Fruit fly (Drosophila melanogaster) whole organism, embryonic: Measurements from ENCODE around the gene prg.

Source experiments
- CG11560 ChIP-seq: fragments of 200-800 bp; sonication (Bioruptor generic); IDR thresholded peaks from 3 replicates; pipeline ENCODE4 v1.3.6; 2022; ENCODE audit warnings: missing biosample characterization, missing genetic modification characterization
- CG11723 ChIP-seq: fragments of 200-800 bp; sonication (Bioruptor generic); optimal IDR thresholded peaks from 2 replicates; lab custom pipeline; 2017; ENCODE audit warnings: missing biosample characterization, mild to moderate bottlenecking, missing genetic modification characterization
- CG12942 ChIP-seq: fragments of 200-800 bp; sonication (Bioruptor generic); optimal IDR thresholded peaks from 3 replicates; lab custom pipeline; 2016; ENCODE audit warnings: missing biosample characterization, missing genetic modification characterization
- CG13775 ChIP-seq: fragments of 200-800 bp; sonication (Bioruptor generic); optimal IDR thresholded peaks from 3 replicates; lab custom pipeline; 2017; ENCODE audit warnings: missing biosample characterization, mild to moderate bottlenecking, missing genetic modification characterization
- CG14667 ChIP-seq: fragments of 200-800 bp; sonication (Bioruptor generic); IDR thresholded peaks from 2 replicates; pipeline ENCODE4 v1.3.6; 2022; ENCODE audit warnings: missing biosample characterization, missing genetic modification characterization
- CG15073 ChIP-seq: fragments of 200-800 bp; sonication (Bioruptor generic); optimal IDR thresholded peaks from 2 replicates; lab custom pipeline; 2016; ENCODE audit warnings: missing biosample characterization, missing genetic modification characterization
- CG1529 ChIP-seq: fragments of 200-800 bp; sonication (Bioruptor generic); optimal IDR thresholded peaks from 3 replicates; lab custom pipeline; 2018; ENCODE audit warnings: missing biosample characterization, missing genetic modification characterization
- CG17802 ChIP-seq: fragments of 200-800 bp; sonication (Bioruptor generic); optimal IDR thresholded peaks from 2 replicates; lab custom pipeline; 2018; ENCODE audit warnings: missing biosample characterization, mild to moderate bottlenecking, missing genetic modification characterization, moderate library complexity
- CG17912 ChIP-seq: fragments of 200-800 bp; sonication (Bioruptor generic); optimal IDR thresholded peaks from 2 replicates; lab custom pipeline; 2018; ENCODE audit warnings: missing biosample characterization, mild to moderate bottlenecking, missing genetic modification characterization
- CG2120 ChIP-seq: fragments of 200-800 bp; sonication (Bioruptor generic); optimal IDR thresholded peaks from 3 replicates; lab custom pipeline; 2016; ENCODE audit warnings: missing biosample characterization, missing genetic modification characterization
- CG30431 ChIP-seq: fragments of 200-800 bp; sonication (Bioruptor generic); optimal IDR thresholded peaks from 2 replicates; lab custom pipeline; 2017; ENCODE audit warnings: missing biosample characterization, missing genetic modification characterization
- CG3163 ChIP-seq: fragments of 200-800 bp; sonication (Bioruptor generic); optimal IDR thresholded peaks from 3 replicates; lab custom pipeline; 2016; ENCODE audit warnings: missing biosample characterization, missing genetic modification characterization
- CG3407 ChIP-seq: fragments of 200-800 bp; sonication (Bioruptor generic); optimal IDR thresholded peaks from 2 replicates; lab custom pipeline; 2018; ENCODE audit warnings: missing biosample characterization, mild to moderate bottlenecking, missing genetic modification characterization
- CG4424 ChIP-seq: fragments of 200-800 bp; sonication (Bioruptor generic); optimal IDR thresholded peaks from 3 replicates; lab custom pipeline; 2016; ENCODE audit warnings: missing biosample characterization, missing genetic modification characterization
- CG6683 ChIP-seq: fragments of 200-800 bp; sonication (Bioruptor generic); optimal IDR thresholded peaks from 2 replicates; lab custom pipeline; 2017; ENCODE audit warnings: missing biosample characterization, mild to moderate bottlenecking, missing genetic modification characterization, missing genetic modification reagents
- CG7963 ChIP-seq: fragments of 200-800 bp; sonication (Bioruptor generic); IDR thresholded peaks from 3 replicates; pipeline ENCODE4 v1.3.6; 2022; ENCODE audit warnings: missing biosample characterization, missing genetic modification characterization; ENCODE audit not compliant: partially characterized antibody
- Dref ChIP-seq: fragments of 200-800 bp; sonication (Bioruptor generic); IDR thresholded peaks from 2 replicates; pipeline ENCODE4 v1.3.6; 2022; ENCODE audit warnings: missing biosample characterization, missing genetic modification characterization
- Eip74EF ChIP-seq, 2 experiments: fragments of 200-800 bp in 1 of 2; fragments of >200 bp in 1 of 2; sonication (Bioruptor generic) in 1 of 2; optimal IDR thresholded peaks; 2 replicates each; lab custom pipeline; 2017 to 2019; ENCODE audit warnings: missing biosample characterization in 2 of 2, missing genetic modification characterization in 2 of 2, mild to moderate bottlenecking in 1 of 2, moderate library complexity in 1 of 2
- GATAe ChIP-seq: fragments of 200-800 bp; sonication (Bioruptor generic); conservative IDR thresholded peaks from 2 replicates; pipeline ENCODE4 v1.3.6; 2022; ENCODE audit warnings: missing biosample characterization, missing genetic modification characterization
- Hsf ChIP-seq: fragments of 200-800 bp; sonication (Bioruptor generic); optimal IDR thresholded peaks from 3 replicates; lab custom pipeline; 2016; ENCODE audit warnings: missing biosample characterization, missing genetic modification characterization
- Myb ChIP-seq: fragments of 200-800 bp; sonication (Bioruptor generic); optimal IDR thresholded peaks from 2 replicates; lab custom pipeline; 2016; ENCODE audit warnings: missing biosample characterization, missing genetic modification characterization
- Nf-YA ChIP-seq: fragments of 200-800 bp; sonication (Bioruptor generic); IDR thresholded peaks from 2 replicates; pipeline ENCODE4 v1.3.6; 2022; ENCODE audit warnings: missing biosample characterization, missing genetic modification characterization
- Oaz ChIP-seq: fragments of 200-800 bp; sonication (Bioruptor generic); IDR thresholded peaks from 2 replicates; pipeline ENCODE4 v1.3.6; 2022; ENCODE audit warnings: missing biosample characterization, missing genetic modification characterization
- Optix ChIP-seq: fragments of 200-800 bp; sonication (Bioruptor generic); IDR thresholded peaks from 3 replicates; pipeline ENCODE4 v1.3.6; 2022; ENCODE audit warnings: missing biosample characterization, missing genetic modification characterization
- Poxn ChIP-seq: fragments of 200-800 bp; sonication (Bioruptor generic); IDR thresholded peaks from 2 replicates; pipeline ENCODE4 v1.3.6; 2022; ENCODE audit warnings: missing biosample characterization, missing genetic modification characterization
- Ravus ChIP-seq: fragments of 200-800 bp; sonication (Bioruptor generic); IDR thresholded peaks from 2 replicates; pipeline ENCODE4 v1.3.6; 2022; ENCODE audit warnings: missing biosample characterization, missing genetic modification characterization
- Scr ChIP-seq: fragments of 200-800 bp; sonication (Bioruptor generic); IDR thresholded peaks from 2 replicates; pipeline ENCODE4 v1.3.6; 2022; ENCODE audit warnings: missing biosample characterization, missing genetic modification characterization; ENCODE audit not compliant: partially characterized antibody
- Sin3A ChIP-seq: fragments of >200 bp; optimal IDR thresholded peaks from 2 replicates; lab custom pipeline; 2018
- Six4 ChIP-seq: fragments of 200-800 bp; sonication (Bioruptor generic); optimal IDR thresholded peaks from 2 replicates; lab custom pipeline; 2016; ENCODE audit warnings: missing biosample characterization, missing genetic modification characterization
- Ssrp ChIP-seq: fragments of 200-800 bp; sonication (Bioruptor generic); optimal IDR thresholded peaks from 2 replicates; lab custom pipeline; 2018; ENCODE audit warnings: missing biosample characterization, mild to moderate bottlenecking, missing genetic modification characterization, moderate library complexity
- chinmo ChIP-seq: fragments of 200-800 bp; sonication (Bioruptor generic); IDR thresholded peaks from 4 replicates; pipeline ENCODE4 v1.3.6; 2022; ENCODE audit warnings: missing biosample characterization, missing genetic modification characterization; ENCODE audit not compliant: partially characterized antibody
- corto ChIP-seq: fragments of 200-800 bp; sonication (Bioruptor generic); optimal IDR thresholded peaks from 2 replicates; lab custom pipeline; 2016; ENCODE audit warnings: missing biosample characterization, mild to moderate bottlenecking, missing genetic modification characterization, moderate library complexity
- crol ChIP-seq: fragments of 200-800 bp; sonication (Bioruptor generic); IDR thresholded peaks from 2 replicates; pipeline ENCODE4 v1.3.6; 2022; ENCODE audit warnings: missing biosample characterization, missing genetic modification characterization
- disco-r ChIP-seq: fragments of 200-800 bp; sonication (Bioruptor generic); optimal IDR thresholded peaks from 2 replicates; lab custom pipeline; 2016; ENCODE audit warnings: missing biosample characterization, missing genetic modification characterization
- eyg ChIP-seq: fragments of 200-800 bp; sonication (Bioruptor generic); optimal IDR thresholded peaks from 3 replicates; lab custom pipeline; 2016; ENCODE audit warnings: missing biosample characterization, missing genetic modification characterization
- fru ChIP-seq: fragments of >200 bp; optimal IDR thresholded peaks from 2 replicates; lab custom pipeline; 2017
- gce ChIP-seq: fragments of 200-800 bp; sonication (Bioruptor generic); IDR thresholded peaks from 3 replicates; pipeline ENCODE4 v1.3.6; 2022; ENCODE audit warnings: missing biosample characterization, missing genetic modification characterization
- gfzf ChIP-seq: fragments of 200-800 bp; sonication (Bioruptor generic); optimal IDR thresholded peaks from 2 replicates; lab custom pipeline; 2016; ENCODE audit warnings: missing biosample characterization, mild to moderate bottlenecking, missing genetic modification characterization, moderate library complexity
- gsb ChIP-seq: fragments of 200-800 bp; sonication (Bioruptor generic); IDR thresholded peaks from 2 replicates; pipeline ENCODE4 v1.3.6; 2022; ENCODE audit warnings: missing biosample characterization, missing genetic modification characterization
- h ChIP-seq: fragments of >200 bp; optimal IDR thresholded peaks from 2 replicates; lab custom pipeline; 2017
- hbn ChIP-seq: fragments of 200-800 bp; sonication (Bioruptor generic); IDR thresholded peaks from 2 replicates; pipeline ENCODE4 v1.3.6; 2022; ENCODE audit warnings: missing biosample characterization, missing genetic modification characterization; ENCODE audit not compliant: partially characterized antibody
- jing ChIP-seq: fragments of 200-800 bp; sonication (Bioruptor generic); optimal IDR thresholded peaks from 2 replicates; lab custom pipeline; 2018; ENCODE audit warnings: missing biosample characterization, mild to moderate bottlenecking, missing genetic modification characterization
- knrl ChIP-seq: fragments of 200-800 bp; sonication (Bioruptor generic); IDR thresholded peaks from 3 replicates; pipeline ENCODE4 v1.3.6; 2022; ENCODE audit warnings: missing biosample characterization, missing genetic modification characterization; ENCODE audit not compliant: partially characterized antibody
- nau ChIP-seq: fragments of 200-800 bp; sonication (Bioruptor generic); optimal IDR thresholded peaks from 3 replicates; lab custom pipeline; 2017; ENCODE audit warnings: missing biosample characterization, mild to moderate bottlenecking, missing genetic modification characterization, missing genetic modification reagents
- nom ChIP-seq: fragments of 200-800 bp; sonication (Bioruptor generic); optimal IDR thresholded peaks from 2 replicates; lab custom pipeline; 2017; ENCODE audit warnings: missing biosample characterization, missing genetic modification characterization, mild to moderate bottlenecking, moderate library complexity, missing genetic modification reagents
- pfk ChIP-seq: fragments of 200-800 bp; sonication (Bioruptor generic); optimal IDR thresholded peaks from 2 replicates; lab custom pipeline; 2018; ENCODE audit warnings: missing biosample characterization, mild to moderate bottlenecking, missing genetic modification characterization, moderate library complexity
- sim ChIP-seq: fragments of 200-800 bp; sonication (Bioruptor generic); IDR thresholded peaks from 2 replicates; pipeline ENCODE4 v1.3.6; 2022; ENCODE audit warnings: missing biosample characterization, missing genetic modification characterization
- tap ChIP-seq: fragments of 200-800 bp; optimal IDR thresholded peaks from 3 replicates; lab custom pipeline; 2019; ENCODE audit warnings: missing biosample characterization, mild to moderate bottlenecking, missing genetic modification characterization, moderate library complexity
- tx ChIP-seq: fragments of 200-800 bp; sonication (Bioruptor generic); optimal IDR thresholded peaks from 2 replicates; lab custom pipeline; 2016; ENCODE audit warnings: missing biosample characterization, missing genetic modification characterization
- vfl ChIP-seq: fragments of 200-800 bp; sonication (Bioruptor generic); optimal IDR thresholded peaks from 2 replicates; lab custom pipeline; 2016; ENCODE audit warnings: missing biosample characterization, missing genetic modification characterization
- wdn ChIP-seq: fragments of 200-800 bp; sonication (Bioruptor generic); IDR thresholded peaks from 2 replicates; pipeline ENCODE4 v1.3.6; 2022; ENCODE audit warnings: missing biosample characterization, missing genetic modification characterization
- zen ChIP-seq: fragments of 200-800 bp; sonication (Bioruptor generic); optimal IDR thresholded peaks from 3 replicates; lab custom pipeline; 2018; ENCODE audit warnings: missing biosample characterization, mild to moderate bottlenecking, missing genetic modification characterization, moderate library complexity

Gene prg

dm6 chr2L:8423460-8424089 lies 40.7 kb upstream of the prg start (continued):
- no peak for TF ChIP-seq pfk
- no peak for TF ChIP-seq sim (GFP tag; lab: Robert Waterston, UW)
- no peak for TF ChIP-seq CG17802 (tag; lab: Kevin White, UChicago)
- TF ChIP-seq vfl (GFP tag; lab: Kevin White, UChicago), result no peak
- TF ChIP-seq gfzf (GFP tag; lab: Kevin White, UChicago), result no peak
- no peak for TF ChIP-seq CG3163 (GFP tag; lab: Kevin White, UChicago)
- no peak for TF ChIP-seq CG6683 (GFP tag; lab: Kevin White, UChicago)
- TF ChIP-seq GATAe (GFP tag; lab: Robert Waterston, UW), result no peak
- TF ChIP-seq Six4 (GFP tag; lab: Kevin White, UChicago), result no peak
- no peak for TF ChIP-seq corto (GFP tag; lab: Kevin White, UChicago)
- no peak for TF ChIP-seq CG15073
- no peak for TF ChIP-seq Ravus (GFP tag; lab: Robert Waterston, UW)
- TF ChIP-seq tap (tag; lab: Kevin White, UChicago), result peak; percentile 5
- no peak for TF ChIP-seq CG14667 (GFP tag; lab: Robert Waterston, UW)
- TF ChIP-seq hbn, result no peak
- TF ChIP-seq gce (GFP tag; lab: Robert Waterston, UW), result no peak
- no peak for TF ChIP-seq CG13775
- no peak for TF ChIP-seq CG11560
- TF ChIP-seq CG17912 (GFP tag; lab: Kevin White, UChicago), result no peak
- no peak for TF ChIP-seq Eip74EF (GFP tag; optimal IDR thresholded peaks at IDR 0.05; lab: Kevin White, UChicago)
- no peak for TF ChIP-seq jing (GFP tag; lab: Kevin White, UChicago)
- TF ChIP-seq Hsf (GFP tag; lab: Kevin White, UChicago), result no peak
- TF ChIP-seq CG12942 (GFP tag; lab: Kevin White, UChicago), result no peak
- no peak for TF ChIP-seq Scr (GFP tag; lab: Robert Waterston, UW)
- TF ChIP-seq tx, result no peak
- TF ChIP-seq CG3407, result peak; percentile 24
- no peak for TF ChIP-seq fru (lab: Kevin White, UChicago)
- no peak for TF ChIP-seq CG4424
- TF ChIP-seq Sin3A, result no peak
- TF ChIP-seq CG30431, result no peak
- no peak for TF ChIP-seq CG2120 (GFP tag; lab: Kevin White, UChicago)
- no peak for TF ChIP-seq Dref (GFP tag; lab: Robert Waterston, UW)
- TF ChIP-seq nau, result peak; percentile 14
- no peak for TF ChIP-seq Ssrp (tag; lab: Kevin White, UChicago)
- no peak for TF ChIP-seq Poxn (GFP tag; lab: Robert Waterston, UW)
- TF ChIP-seq eyg (GFP tag; lab: Kevin White, UChicago), result no peak
- peak; percentile 39 for TF ChIP-seq nom (GFP tag; lab: Kevin White, UChicago)
- 0 out of 2 replicates have a peak, but pooled peaks have one; percentile 12 for TF ChIP-seq wdn (GFP tag; lab: Robert Waterston, UW)
- no peak for TF ChIP-seq zen (tag; lab: Kevin White, UChicago)
- no peak for TF ChIP-seq Optix
- TF ChIP-seq gsb (GFP tag; lab: Robert Waterston, UW), result no peak
- no peak for TF ChIP-seq CG11723 (GFP tag; lab: Kevin White, UChicago)
- TF ChIP-seq Myb (GFP tag; lab: Kevin White, UChicago), result no peak
- TF ChIP-seq h (lab: Kevin White, UChicago), result no peak
- no peak for TF ChIP-seq Oaz
- TF ChIP-seq knrl (GFP tag; lab: Robert Waterston, UW), result no peak
- no peak for TF ChIP-seq disco-r (GFP tag; lab: Kevin White, UChicago)
- TF ChIP-seq CG7963, result no peak
- TF ChIP-seq crol (GFP tag; lab: Robert Waterston, UW), result no peak
- no peak for TF ChIP-seq Nf-YA (GFP tag; lab: Robert Waterston, UW)
- TF ChIP-seq CG1529 (GFP tag; lab: Kevin White, UChicago), result peak; percentile 27
- TF ChIP-seq chinmo (GFP tag; lab: Robert Waterston, UW), result no peak
